Worm (Caenorhabditis elegans): ENCODE data around the gene flcn-1.

- TF ChIP-seq ztf-23 (GFP tag; IDR thresholded peaks at IDR 0.05) = no peak
- TF ChIP-seq med-1 (GFP tag; optimal IDR thresholded peaks at IDR 0.05; ENCODE audit: insufficient read depth) = no peak
- no peak for TF ChIP-seq ref-1 (GFP tag; conservative IDR thresholded peaks at IDR 0.05)
- TF ChIP-seq cog-1 (tag; optimal IDR thresholded peaks at IDR 0.05) = no peak
Measured at ce11 chrII:6973501-6973900, 44.9 kb downstream of the flcn-1 start, which contains the start of gene sod-1.

Measured in whole organism, midembryonic.